Fruit fly (Drosophila melanogaster) whole organism, embryonic: ENCODE results near the gene dbe.

Experiments used
- B-H1 ChIP-seq: fragments of 200-800 bp; sonication (Bioruptor generic); IDR thresholded peaks from 3 replicates; pipeline ENCODE4 v1.3.6; 2022; ENCODE audit warnings: missing biosample characterization, missing genetic modification characterization
- BEAF-32 ChIP-seq: fragments of 200-800 bp; sonication (Bioruptor generic); optimal IDR thresholded peaks from 3 replicates; lab custom pipeline; 2017; ENCODE audit warnings: missing biosample characterization, missing genetic modification characterization, mild to moderate bottlenecking, moderate library complexity, missing genetic modification reagents
- CG11247 ChIP-seq: fragments of 200-800 bp; sonication (Bioruptor generic); IDR thresholded peaks from 2 replicates; pipeline ENCODE4 v1.3.6; 2022; ENCODE audit warnings: missing biosample characterization, missing genetic modification characterization
- CG12769 ChIP-seq: fragments of 200-800 bp; sonication (Bioruptor generic); optimal IDR thresholded peaks from 2 replicates; lab custom pipeline; 2019; ENCODE audit warnings: missing biosample characterization, mild to moderate bottlenecking, missing genetic modification characterization, moderate library complexity
- CG14050 ChIP-seq: fragments of 200-800 bp; sonication (Bioruptor generic); IDR thresholded peaks from 3 replicates; pipeline ENCODE4 v1.3.6; 2022; ENCODE audit warnings: missing biosample characterization, missing genetic modification characterization
- CG14710 ChIP-seq: fragments of 200-800 bp; sonication (Bioruptor generic); optimal IDR thresholded peaks from 3 replicates; lab custom pipeline; 2019; ENCODE audit warnings: missing biosample characterization, mild to moderate bottlenecking, missing genetic modification characterization, moderate library complexity
- CG1603 ChIP-seq: fragments of 200-800 bp; sonication (Bioruptor generic); optimal IDR thresholded peaks from 2 replicates; lab custom pipeline; 2019; ENCODE audit warnings: missing biosample characterization, mild to moderate bottlenecking, missing genetic modification characterization, moderate library complexity
- CG18011 ChIP-seq: fragments of 200-800 bp; sonication (Bioruptor generic); optimal IDR thresholded peaks from 2 replicates; lab custom pipeline; 2017; ENCODE audit warnings: missing biosample characterization, missing genetic modification characterization, mild to moderate bottlenecking, moderate library complexity, missing genotype
- CG18764 ChIP-seq: fragments of 200-800 bp; sonication (Bioruptor generic); optimal IDR thresholded peaks from 3 replicates; lab custom pipeline; 2016; ENCODE audit warnings: missing biosample characterization, missing genetic modification characterization
- CG2202 ChIP-seq: fragments of 200-800 bp; sonication (Bioruptor generic); optimal IDR thresholded peaks from 2 replicates; lab custom pipeline; 2018; ENCODE audit warnings: missing biosample characterization, mild to moderate bottlenecking, missing genetic modification characterization
- CG2875 ChIP-seq: fragments of 200-800 bp; sonication (Bioruptor generic); optimal IDR thresholded peaks from 2 replicates; lab custom pipeline; 2017; ENCODE audit warnings: missing biosample characterization, mild to moderate bottlenecking, missing genetic modification characterization, missing genetic modification reagents
- CG32772 ChIP-seq: fragments of 200-800 bp; sonication (Bioruptor generic); IDR thresholded peaks from 2 replicates; pipeline ENCODE4 v1.3.6; 2022; ENCODE audit warnings: missing biosample characterization, missing genetic modification characterization
- CG34376 ChIP-seq: fragments of 200-800 bp; sonication (Bioruptor generic); optimal IDR thresholded peaks from 2 replicates; lab custom pipeline; 2018; ENCODE audit warnings: missing biosample characterization, mild to moderate bottlenecking, missing genetic modification characterization
- CG4328 ChIP-seq: fragments of 200-800 bp; sonication (Bioruptor generic); optimal IDR thresholded peaks from 3 replicates; lab custom pipeline; 2017; ENCODE audit warnings: missing biosample characterization, missing genetic modification reagents, missing genetic modification characterization
- CG5245 ChIP-seq: fragments of 200-800 bp; sonication (Bioruptor generic); optimal IDR thresholded peaks from 3 replicates; lab custom pipeline; 2016; ENCODE audit warnings: missing biosample characterization, missing genetic modification characterization
- CG5953 ChIP-seq: fragments of 200-800 bp; sonication (Bioruptor generic); IDR thresholded peaks from 2 replicates; pipeline ENCODE4 v1.3.6; 2022; ENCODE audit warnings: missing biosample characterization, missing genetic modification characterization
- CG6689 ChIP-seq: fragments of 200-800 bp; sonication (Bioruptor generic); IDR thresholded peaks from 2 replicates; pipeline ENCODE4 v1.3.6; 2022; ENCODE audit warnings: missing biosample characterization, missing genetic modification characterization
- CG7357 ChIP-seq: fragments of 200-800 bp; sonication (Bioruptor generic); IDR thresholded peaks from 3 replicates; pipeline ENCODE4 v1.3.6; 2022; ENCODE audit warnings: missing biosample characterization, missing genetic modification characterization
- CG8089 ChIP-seq: fragments of 200-800 bp; sonication (Bioruptor generic); optimal IDR thresholded peaks from 3 replicates; lab custom pipeline; 2016; ENCODE audit warnings: missing biosample characterization, missing genetic modification characterization
- CG8944 ChIP-seq: fragments of 200-800 bp; sonication (Bioruptor generic); optimal IDR thresholded peaks from 3 replicates; lab custom pipeline; 2016; ENCODE audit warnings: missing biosample characterization, missing genetic modification characterization
- Chrac-16 ChIP-seq: fragments of 200-800 bp; sonication (Bioruptor generic); optimal IDR thresholded peaks from 3 replicates; lab custom pipeline; 2016; ENCODE audit warnings: missing biosample characterization, missing genetic modification characterization
- Dek ChIP-seq: fragments of 200-800 bp; sonication (Bioruptor generic); optimal IDR thresholded peaks from 3 replicates; lab custom pipeline; 2019; ENCODE audit warnings: missing biosample characterization, mild to moderate bottlenecking, missing genetic modification characterization, moderate library complexity
- ERR ChIP-seq: fragments of 200-800 bp; sonication (Bioruptor generic); optimal IDR thresholded peaks from 2 replicates; lab custom pipeline; 2016; ENCODE audit warnings: missing biosample characterization, missing genetic modification characterization
- GATAe ChIP-seq: fragments of 200-800 bp; sonication (Bioruptor generic); conservative IDR thresholded peaks from 2 replicates; pipeline ENCODE4 v1.3.6; 2022; ENCODE audit warnings: missing biosample characterization, missing genetic modification characterization
- HLH54F ChIP-seq: fragments of 200-800 bp; sonication (Bioruptor generic); optimal IDR thresholded peaks from 3 replicates; lab custom pipeline; 2016; ENCODE audit warnings: missing biosample characterization, missing genetic modification characterization
- Pdp1 ChIP-seq, 2 experiments: fragments of 200-800 bp; sonication (Bioruptor generic); optimal IDR thresholded peaks; 3 replicates each; lab custom pipeline; 2016; ENCODE audit warnings: missing biosample characterization in 2 of 2, missing genetic modification characterization in 2 of 2, mild to moderate bottlenecking in 1 of 2, moderate library complexity in 1 of 2
- Poxn ChIP-seq: fragments of 200-800 bp; sonication (Bioruptor generic); IDR thresholded peaks from 2 replicates; pipeline ENCODE4 v1.3.6; 2022; ENCODE audit warnings: missing biosample characterization, missing genetic modification characterization
- Ptx1 ChIP-seq: fragments of 200-800 bp; sonication (Bioruptor generic); IDR thresholded peaks from 2 replicates; pipeline ENCODE4 v1.3.6; 2022; ENCODE audit warnings: missing biosample characterization, missing genetic modification characterization
- Ravus ChIP-seq: fragments of 200-800 bp; sonication (Bioruptor generic); IDR thresholded peaks from 2 replicates; pipeline ENCODE4 v1.3.6; 2022; ENCODE audit warnings: missing biosample characterization, missing genetic modification characterization
- Rfx ChIP-seq: fragments of 200-800 bp; sonication (Bioruptor generic); IDR thresholded peaks from 2 replicates; pipeline ENCODE4 v1.3.6; 2022; ENCODE audit warnings: missing biosample characterization, missing genetic modification characterization
- Rx ChIP-seq: fragments of 200-800 bp; sonication (Bioruptor generic); IDR thresholded peaks from 2 replicates; pipeline ENCODE4 v1.3.6; 2022; ENCODE audit warnings: missing biosample characterization, missing genetic modification characterization
- bab2 ChIP-seq: fragments of 200-800 bp; sonication (Bioruptor generic); optimal IDR thresholded peaks from 2 replicates; lab custom pipeline; 2016; ENCODE audit warnings: missing biosample characterization, missing genetic modification characterization
- cas ChIP-seq: fragments of 200-800 bp; sonication (Bioruptor generic); IDR thresholded peaks from 2 replicates; pipeline ENCODE4 v1.3.6; 2022; ENCODE audit warnings: missing biosample characterization, missing genetic modification characterization
- chn ChIP-seq: fragments of 200-800 bp; sonication (Bioruptor generic); optimal IDR thresholded peaks from 2 replicates; lab custom pipeline; 2016; ENCODE audit warnings: missing biosample characterization, missing genetic modification characterization
- ci ChIP-seq: fragments of 200-800 bp; sonication (Bioruptor generic); IDR thresholded peaks from 3 replicates; pipeline ENCODE4 v1.3.6; 2022; ENCODE audit warnings: missing biosample characterization, missing genetic modification characterization
- cwo ChIP-seq: fragments of 200-800 bp; sonication (Bioruptor generic); optimal IDR thresholded peaks from 3 replicates; lab custom pipeline; 2017; ENCODE audit warnings: missing biosample characterization, missing genetic modification characterization, mild to moderate bottlenecking, moderate library complexity, missing genetic modification reagents
- dmrt99B ChIP-seq: fragments of 200-800 bp; sonication (Bioruptor generic); optimal IDR thresholded peaks from 2 replicates; lab custom pipeline; 2018; ENCODE audit warnings: missing biosample characterization, mild to moderate bottlenecking, missing genetic modification characterization, moderate library complexity
- dpn ChIP-seq, 2 experiments: fragments of 200-800 bp; sonication (Bioruptor generic); optimal IDR thresholded peaks; 3 replicates each; lab custom pipeline; 2016; ENCODE audit warnings: missing biosample characterization in 2 of 2, missing genetic modification characterization in 2 of 2
- fd64A ChIP-seq: fragments of 200-800 bp; sonication (Bioruptor generic); optimal IDR thresholded peaks from 3 replicates; lab custom pipeline; 2018; ENCODE audit warnings: missing biosample characterization, mild to moderate bottlenecking, missing genetic modification characterization
- gce ChIP-seq: fragments of 200-800 bp; sonication (Bioruptor generic); IDR thresholded peaks from 3 replicates; pipeline ENCODE4 v1.3.6; 2022; ENCODE audit warnings: missing biosample characterization, missing genetic modification characterization
- mirr ChIP-seq: fragments of 200-800 bp; sonication (Bioruptor generic); optimal IDR thresholded peaks from 3 replicates; lab custom pipeline; 2018; ENCODE audit warnings: missing biosample characterization, mild to moderate bottlenecking, missing genetic modification characterization
- mld ChIP-seq: fragments of 200-800 bp; sonication (Bioruptor generic); IDR thresholded peaks from 3 replicates; pipeline ENCODE4 v1.3.6; 2022; ENCODE audit warnings: missing biosample characterization, missing genetic modification characterization; ENCODE audit not compliant: partially characterized antibody
- odd ChIP-seq: fragments of 200-800 bp; sonication (Bioruptor generic); optimal IDR thresholded peaks from 2 replicates; lab custom pipeline; 2017; ENCODE audit warnings: missing biosample characterization, mild to moderate bottlenecking, missing genetic modification characterization
- pb ChIP-seq: fragments of 200-800 bp; sonication (Bioruptor generic); optimal IDR thresholded peaks from 3 replicates; lab custom pipeline; 2016; ENCODE audit warnings: missing biosample characterization, missing genetic modification characterization
- row ChIP-seq: fragments of 200-800 bp; sonication (Bioruptor generic); IDR thresholded peaks from 3 replicates; pipeline ENCODE4 v1.3.6; 2022; ENCODE audit warnings: missing biosample characterization, missing genetic modification characterization
- schlank ChIP-seq: fragments of 200-800 bp; sonication (Bioruptor generic); optimal IDR thresholded peaks from 2 replicates; lab custom pipeline; 2018; ENCODE audit warnings: missing biosample characterization, mild to moderate bottlenecking, missing genetic modification characterization
- shn ChIP-seq: fragments of 200-800 bp; sonication (Bioruptor generic); optimal IDR thresholded peaks from 3 replicates; lab custom pipeline; 2016; ENCODE audit warnings: missing biosample characterization, missing genetic modification characterization
- slou ChIP-seq: fragments of 200-800 bp; sonication (Bioruptor generic); optimal IDR thresholded peaks from 3 replicates; lab custom pipeline; 2016; ENCODE audit warnings: missing biosample characterization, missing genetic modification characterization
- slp2 ChIP-seq: fragments of 200-800 bp; sonication (Bioruptor generic); optimal IDR thresholded peaks from 2 replicates; lab custom pipeline; 2016; ENCODE audit warnings: missing biosample characterization, missing genetic modification characterization
- tio ChIP-seq: fragments of 200-800 bp; sonication (Bioruptor generic); optimal IDR thresholded peaks from 2 replicates; lab custom pipeline; 2017; ENCODE audit warnings: missing biosample characterization, missing genetic modification characterization, inconsistent platforms
- wek ChIP-seq: fragments of 200-800 bp; sonication (Bioruptor generic); optimal IDR thresholded peaks from 3 replicates; lab custom pipeline; 2018; ENCODE audit warnings: missing biosample characterization, mild to moderate bottlenecking, missing genetic modification characterization, moderate library complexity
- yki ChIP-seq: fragments of >200 bp; optimal IDR thresholded peaks from 3 replicates; lab custom pipeline; 2018

dbe gene

DNA sequence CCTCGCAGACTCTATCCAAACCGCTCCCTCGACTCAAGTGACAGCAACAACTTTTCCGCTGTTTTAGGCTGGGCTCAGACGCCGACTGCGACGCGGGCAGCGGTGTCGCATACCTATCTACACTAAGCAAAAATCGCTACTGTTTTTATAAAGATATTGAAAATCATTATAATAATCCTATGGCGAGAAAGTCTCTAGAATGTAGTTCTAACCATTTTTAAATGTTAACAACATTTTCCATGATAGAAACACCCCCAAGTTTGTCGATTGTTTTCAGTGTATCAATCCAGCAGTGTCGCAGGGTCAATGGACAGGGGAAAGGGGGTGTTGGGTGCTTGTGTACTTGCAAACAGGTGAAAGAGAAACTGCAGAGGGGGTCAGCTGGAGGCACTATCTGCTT, 3.8 kb downstream of the dbe start:
- TF ChIP-seq CG8089 (GFP tag; lab: Kevin White, UChicago) (peak; percentile 91), CG8944 (GFP tag; lab: Kevin White, UChicago) (peak; percentile 94), dmrt99B (peak; percentile 98), bab2 (peak; percentile 96), odd (GFP tag; lab: Kevin White, UChicago) (peak; percentile 93), CG12769 (tag; lab: Kevin White, UChicago) (peak; percentile 98), CG5245 (GFP tag; lab: Kevin White, UChicago) (peak; percentile 97), yki (lab: Kevin White, UChicago) (no peak), Rx (GFP tag; lab: Robert Waterston, UW) (peak; percentile 96), CG6689 (GFP tag; lab: Robert Waterston, UW) (peak; percentile 95), B-H1 (GFP tag; lab: Robert Waterston, UW) (peak; percentile 95), fd64A (GFP tag; lab: Kevin White, UChicago) (peak; percentile 91), Dek (tag; lab: Kevin White, UChicago) (peak; percentile 96), CG18011 (peak; percentile 71), CG11247 (GFP tag; lab: Robert Waterston, UW) (peak; percentile 95), CG1603 (tag; lab: Kevin White, UChicago) (peak; percentile 97), row (GFP tag; lab: Robert Waterston, UW) (peak; percentile 95), Rfx (GFP tag; lab: Robert Waterston, UW) (peak; percentile 98), Ptx1 (GFP tag; lab: Robert Waterston, UW) (peak; percentile 96), Poxn (GFP tag; lab: Robert Waterston, UW) (peak; percentile 79), HLH54F (peak; percentile 97), pb (GFP tag; lab: Kevin White, UChicago) (peak; percentile 89), CG2202 (tag; lab: Kevin White, UChicago) (peak; percentile 92), Ravus (GFP tag; lab: Robert Waterston, UW) (peak; percentile 92), CG5953 (GFP tag; lab: Robert Waterston, UW) (peak; percentile 95), CG7357 (GFP tag; lab: Robert Waterston, UW) (peak; percentile 88), ERR (GFP tag; lab: Kevin White, UChicago) (peak; percentile 94), CG2875 (GFP tag; lab: Kevin White, UChicago) (peak; percentile 93), Chrac-16 (GFP tag; lab: Kevin White, UChicago) (peak; percentile 96), BEAF-32 (GFP tag; lab: Kevin White, UChicago) (peak; percentile 7), Pdp1 (GFP tag; optimal IDR thresholded peaks at IDR 0.05; lab: Kevin White, UChicago) (peak; percentile 94 to 97), CG14710 (peak; percentile 93), schlank (tag; lab: Kevin White, UChicago) (peak; percentile 92), cas (peak; percentile 89), mld (GFP tag; lab: Robert Waterston, UW) (no peak), ci (peak; percentile 98), CG18764 (GFP tag; lab: Kevin White, UChicago) (peak; percentile 87), gce (GFP tag; lab: Robert Waterston, UW) (peak; percentile 97), GATAe (GFP tag; lab: Robert Waterston, UW) (peak; percentile 56), CG32772 (GFP tag; lab: Robert Waterston, UW) (peak; percentile 96), tio (GFP tag; lab: Kevin White, UChicago) (peak; percentile 96), cwo (GFP tag; lab: Kevin White, UChicago) (peak; percentile 93), shn (peak; percentile 89), chn (GFP tag; lab: Kevin White, UChicago) (peak; percentile 97), wek (GFP tag; lab: Kevin White, UChicago) (peak; percentile 89), slp2 (GFP tag; lab: Kevin White, UChicago) (peak; percentile 92), slou (GFP tag; lab: Kevin White, UChicago) (peak; percentile 83), dpn (GFP tag; optimal IDR thresholded peaks at IDR 0.05; lab: Kevin White, UChicago) (peak; percentile 97 to 98), CG14050 (GFP tag; lab: Robert Waterston, UW) (peak; percentile 96), CG34376 (peak; percentile 84), mirr (GFP tag; lab: Kevin White, UChicago) (peak; percentile 77), CG4328 (GFP tag; lab: Kevin White, UChicago) (peak; percentile 87)
